Fruit fly (Drosophila melanogaster): Measurements from ENCODE around the gene CG14837.

DNA sequence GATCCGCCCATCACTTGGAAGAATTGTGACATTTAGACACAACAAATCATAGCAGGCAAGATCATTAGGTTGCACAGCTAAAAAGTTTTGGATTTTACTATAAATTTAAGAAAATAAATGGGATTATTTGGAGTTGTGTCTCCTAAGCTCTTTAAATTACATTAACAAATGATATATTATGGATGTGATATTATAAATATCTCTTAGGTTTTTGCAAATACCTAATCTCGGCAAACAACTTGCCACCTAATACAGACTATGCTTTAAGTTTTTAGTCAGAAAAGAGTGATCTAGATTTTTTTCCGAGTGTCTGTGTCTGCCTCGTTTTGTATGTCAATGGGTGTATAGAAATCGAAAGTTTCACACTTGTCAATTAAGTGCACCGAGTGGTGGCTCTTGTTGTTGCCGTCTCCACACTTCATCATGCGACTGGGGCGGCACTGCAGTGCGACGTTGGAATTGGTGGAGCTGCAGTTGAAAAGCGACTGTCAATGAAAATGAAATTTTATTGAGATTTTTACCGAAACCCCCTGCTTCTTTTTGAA, 15.1 kb downstream of the CG14837 start:
- no peak for TF ChIP-seq CG10631 (GFP tag; optimal IDR thresholded peaks at IDR 0.05)
- no peak for TF ChIP-seq Gug (GFP tag; IDR thresholded peaks at IDR 0.05)
- no peak for TF ChIP-seq CG11902 (GFP tag; optimal IDR thresholded peaks at IDR 0.05)
- no peak for TF ChIP-seq Hr39 (GFP tag; optimal IDR thresholded peaks at IDR 0.05)
- TF ChIP-seq achi (GFP tag; optimal IDR thresholded peaks at IDR 0.05): no peak
- no peak for TF ChIP-seq CG8319 (GFP tag; optimal IDR thresholded peaks at IDR 0.05)

Data from whole organism, prepupa.